Worm (Caenorhabditis elegans): Measurements from ENCODE around the gene Y22D7AL.15.

Gene Y22D7AL.15

ce11 chrIII:1661031-1661430 is 1.4 kb upstream of the Y22D7AL.15 start:
- no peak for TF ChIP-seq efl-1 (optimal IDR thresholded peaks at IDR 0.05)
- TF ChIP-seq efl-1 (GFP tag; optimal IDR thresholded peaks at IDR 0.05 in 1 of 2): peak in 1 of 2 experiments; percentile 20
- TF ChIP-seq elt-2 (tag; optimal IDR thresholded peaks at IDR 0.05): peak; percentile 28
- no peak for TF ChIP-seq zip-4 (GFP tag; optimal IDR thresholded peaks at IDR 0.05)
- no peak for TF ChIP-seq dsc-1 (tag; optimal IDR thresholded peaks at IDR 0.05)

DNA sequence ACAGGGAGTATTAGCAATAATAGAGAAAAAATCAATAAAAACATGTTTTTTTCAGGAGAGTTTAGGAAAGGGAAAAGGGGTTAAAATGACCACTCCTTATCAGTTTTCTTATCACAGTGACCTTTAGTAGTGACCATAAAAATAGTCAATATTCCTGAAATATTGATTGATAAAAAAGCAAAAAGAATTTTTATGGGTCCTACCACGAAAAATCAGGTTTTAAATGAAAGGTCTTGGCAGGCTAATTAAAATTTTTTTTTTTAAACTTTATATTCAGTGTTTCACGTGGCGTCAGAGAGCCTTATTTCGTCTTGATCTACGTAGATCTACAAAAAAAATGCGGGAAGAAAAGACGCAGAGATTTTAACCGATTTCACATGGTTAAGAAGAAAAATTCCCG is 2.3 kb downstream of the Y22D7AL.15 start, which contains the start of gene cht-4:
TSS of gene cht-4 (minus strand) at position 101 of the 400 bp plus-strand sequence.
- no peak for TF ChIP-seq nhr-19 (GFP tag; conservative IDR thresholded peaks at IDR 0.05)
- TF ChIP-seq C16A3.4 (tag; optimal IDR thresholded peaks at IDR 0.05): no peak
- no peak for TF ChIP-seq lsy-2 (tag; optimal IDR thresholded peaks at IDR 0.05)
- TF ChIP-seq blmp-1 (tag; optimal IDR thresholded peaks at IDR 0.05): no peak
- no peak for TF ChIP-seq mdl-1 (tag; optimal IDR thresholded peaks at IDR 0.05)
- TF ChIP-seq rnt-1 (tag; optimal IDR thresholded peaks at IDR 0.05): no peak
- TF ChIP-seq C34B4.2 (tag; optimal IDR thresholded peaks at IDR 0.05): no peak
- no peak for TF ChIP-seq unc-62 (GFP tag; optimal IDR thresholded peaks at IDR 0.05)
- TF ChIP-seq ama-1 (optimal IDR thresholded peaks at IDR 0.05): no peak
- TF ChIP-seq mab-9 (GFP tag; IDR thresholded peaks at IDR 0.05): no peak
- no peak for TF ChIP-seq nhr-28 (tag; optimal IDR thresholded peaks at IDR 0.05)
- TF ChIP-seq tbx-2 (tag; optimal IDR thresholded peaks at IDR 0.05): no peak
- no peak for TF ChIP-seq ceh-82 (tag; optimal IDR thresholded peaks at IDR 0.05)

- TF ChIP-seq ceh-88 (GFP tag; IDR thresholded peaks at IDR 0.05): no peak
- no peak for TF ChIP-seq efl-1 (optimal IDR thresholded peaks at IDR 0.05)
- TF ChIP-seq efl-1 (GFP tag; optimal IDR thresholded peaks at IDR 0.05 in 1 of 2): peak in 1 of 2 experiments; percentile 52
These were observed 6.7 kb downstream of the Y22D7AL.15 start for ce11 chrIII:1652925-1653324.

ce11 chrIII:1652181-1652580 is 7.5 kb downstream of the Y22D7AL.15 start, which contains the start of gene Y22D7AL.1:
Gene Y22D7AL.1 (plus strand): TSS chrIII:1652481.
- TF ChIP-seq nhr-71 (tag; optimal IDR thresholded peaks at IDR 0.05): no peak
- no peak for TF ChIP-seq alr-1 (tag; optimal IDR thresholded peaks at IDR 0.05; ENCODE audit: borderline replicate concordance)
- no peak for TF ChIP-seq F16B12.6 (tag; optimal IDR thresholded peaks at IDR 0.05)
- TF ChIP-seq mab-9 (GFP tag; IDR thresholded peaks at IDR 0.05): no peak
- no peak for TF ChIP-seq nhr-12 (tag; optimal IDR thresholded peaks at IDR 0.05)
- no peak for TF ChIP-seq zip-4 (GFP tag; optimal IDR thresholded peaks at IDR 0.05)
- TF ChIP-seq irx-1 (tag; optimal IDR thresholded peaks at IDR 0.05): no peak
- no peak for TF ChIP-seq grh-1 (GFP tag; IDR thresholded peaks at IDR 0.05)
- no peak for TF ChIP-seq hlh-4 (tag; optimal IDR thresholded peaks at IDR 0.05)
- no peak for TF ChIP-seq aly-2 (tag; optimal IDR thresholded peaks at IDR 0.05)
- no peak for TF ChIP-seq lin-13 (GFP tag; optimal IDR thresholded peaks at IDR 0.05)
- no peak for TF ChIP-seq tlp-1 (tag; optimal IDR thresholded peaks at IDR 0.05)

- no peak for TF ChIP-seq unc-98 (GFP tag; IDR thresholded peaks at IDR 0.05)
- no peak for TF ChIP-seq ztf-11 (tag; optimal IDR thresholded peaks at IDR 0.05)
- no peak for TF ChIP-seq efl-1 (optimal IDR thresholded peaks at IDR 0.05)
- TF ChIP-seq efl-1 (GFP tag; optimal IDR thresholded peaks at IDR 0.05 in 1 of 2): peak in 1 of 2 experiments; percentile 35
- TF ChIP-seq nhr-85 (tag): peak; percentile 14
- TF ChIP-seq grh-1 (GFP tag; IDR thresholded peaks at IDR 0.05): no peak
- TF ChIP-seq aly-2 (tag; optimal IDR thresholded peaks at IDR 0.05): no peak
- TF ChIP-seq nhr-237 (tag; optimal IDR thresholded peaks at IDR 0.05): no peak
These were observed 18.5 kb downstream of the Y22D7AL.15 start, which contains the start of gene Y22D7AL.3 for ce11 chrIII:1641163-1641562. Gene Y22D7AL.3 (plus strand): TSS chrIII:1641463.

DNA sequence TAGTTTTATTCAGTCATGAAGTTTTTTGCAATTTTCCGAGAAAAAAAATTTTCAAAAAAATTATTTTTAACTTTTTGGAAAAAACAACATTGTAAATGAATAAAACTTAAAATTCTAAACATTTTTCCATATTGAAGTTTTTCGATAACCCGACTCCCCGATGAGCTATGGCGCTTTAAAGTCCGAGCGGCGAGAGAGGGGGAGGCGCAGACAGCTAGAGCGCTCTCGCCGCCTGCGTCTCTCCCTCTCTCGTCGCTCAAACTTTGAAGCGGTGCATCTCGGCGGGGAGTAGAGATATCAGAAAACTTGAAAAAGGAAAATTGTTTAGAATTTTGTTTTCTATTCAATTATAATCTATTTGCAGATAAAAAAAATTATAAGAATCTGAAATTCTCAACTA is 21.3 kb downstream of the Y22D7AL.15 start:
- TF ChIP-seq hpl-2 (GFP tag; optimal IDR thresholded peaks at IDR 0.05) (no peak), nhr-19 (GFP tag; conservative IDR thresholded peaks at IDR 0.05) (no peak), dpl-1 (GFP tag; optimal IDR thresholded peaks at IDR 0.05) (no peak), blmp-1 (tag; optimal IDR thresholded peaks at IDR 0.05) (no peak), efl-3 (GFP tag; optimal IDR thresholded peaks at IDR 0.05) (no peak), ceh-8 (GFP tag; optimal IDR thresholded peaks at IDR 0.05) (no peak), ceh-90 (tag; optimal IDR thresholded peaks at IDR 0.05) (no peak), ceh-82 (tag; optimal IDR thresholded peaks at IDR 0.05) (no peak), mef-2 (tag; optimal IDR thresholded peaks at IDR 0.05) (no peak)

Data from whole organism, L1 larva.